Fruit fly (Drosophila melanogaster) whole organism, prepupa: ENCODE results near the gene CG11456.

Source experiments
- CG10631 ChIP-seq: fragments of 200-800 bp; sonication (Bioruptor generic); optimal IDR thresholded peaks from 2 replicates; lab custom pipeline; 2016; ENCODE audit warnings: missing biosample characterization, missing genetic modification characterization
- CG10669 ChIP-seq: fragments of 200-800 bp; sonication (Bioruptor generic); optimal IDR thresholded peaks from 3 replicates; lab custom pipeline; 2018; ENCODE audit warnings: missing biosample characterization, mild to moderate bottlenecking, missing genetic modification characterization, moderate library complexity
- CG11294 ChIP-seq: fragments of 200-800 bp; sonication (Bioruptor generic); IDR thresholded peaks from 2 replicates; pipeline ENCODE4 v1.3.6; 2022; ENCODE audit warnings: missing biosample characterization, missing genetic modification characterization
- CG11762 ChIP-seq: fragments of 200-800 bp; sonication (Bioruptor generic); optimal IDR thresholded peaks from 3 replicates; lab custom pipeline; 2016; ENCODE audit warnings: missing biosample characterization, missing genetic modification characterization; ENCODE audit not compliant: insufficient read depth
- CG15336 ChIP-seq: fragments of 200-800 bp; sonication (Bioruptor generic); IDR thresholded peaks from 2 replicates; pipeline ENCODE4 v1.3.6; 2022; ENCODE audit warnings: missing biosample characterization, missing genetic modification characterization
- CG1621 ChIP-seq: fragments of 200-800 bp; sonication (Bioruptor generic); optimal IDR thresholded peaks from 3 replicates; lab custom pipeline; 2018; ENCODE audit warnings: missing biosample characterization, mild to moderate bottlenecking, missing genetic modification characterization
- CG3032 ChIP-seq: fragments of 200-800 bp; optimal IDR thresholded peaks from 2 replicates; lab custom pipeline; 2019; ENCODE audit warnings: missing biosample characterization, mild to moderate bottlenecking, missing genetic modification characterization, moderate library complexity
- CG31627 ChIP-seq: fragments of 200-800 bp; sonication (Bioruptor generic); optimal IDR thresholded peaks from 3 replicates; lab custom pipeline; 2016; ENCODE audit warnings: missing biosample characterization, missing genetic modification characterization
- CG32006 ChIP-seq: fragments of 200-800 bp; sonication (Bioruptor generic); optimal IDR thresholded peaks from 3 replicates; lab custom pipeline; 2017; ENCODE audit warnings: missing biosample characterization, mild to moderate bottlenecking, missing genetic modification characterization
- CG34406 ChIP-seq: fragments of 200-800 bp; sonication (Bioruptor generic); optimal IDR thresholded peaks from 3 replicates; lab custom pipeline; 2016; ENCODE audit warnings: missing biosample characterization, missing genetic modification characterization
- CG3919 ChIP-seq: fragments of 200-800 bp; sonication (Bioruptor generic); optimal IDR thresholded peaks from 3 replicates; lab custom pipeline; 2016; ENCODE audit warnings: missing biosample characterization, missing genetic modification characterization
- CG4318 ChIP-seq: fragments of 200-800 bp; sonication (Bioruptor generic); optimal IDR thresholded peaks from 3 replicates; lab custom pipeline; 2017; ENCODE audit warnings: missing biosample characterization, mild to moderate bottlenecking, missing genetic modification characterization
- CG6163 ChIP-seq: fragments of 200-800 bp; sonication (Bioruptor generic); IDR thresholded peaks from 3 replicates; pipeline ENCODE4 v1.3.6; 2022; ENCODE audit warnings: missing biosample characterization, missing genetic modification characterization
- CG6276 ChIP-seq: fragments of 200-800 bp; sonication (Bioruptor generic); optimal IDR thresholded peaks from 2 replicates; lab custom pipeline; 2017; ENCODE audit warnings: missing biosample characterization, mild to moderate bottlenecking, missing genetic modification characterization
- CG6792 ChIP-seq: fragments of 200-800 bp; sonication (Bioruptor generic); optimal IDR thresholded peaks from 3 replicates; lab custom pipeline; 2016; ENCODE audit warnings: missing biosample characterization, missing genetic modification characterization
- CG6808 ChIP-seq: fragments of 200-800 bp; sonication (Bioruptor generic); optimal IDR thresholded peaks from 3 replicates; lab custom pipeline; 2017; ENCODE audit warnings: missing biosample characterization, missing genetic modification characterization, mild to moderate bottlenecking, moderate library complexity, missing genetic modification reagents
- CG8319 ChIP-seq: fragments of 200-800 bp; sonication (Bioruptor generic); optimal IDR thresholded peaks from 3 replicates; lab custom pipeline; 2016; ENCODE audit warnings: missing biosample characterization, missing genetic modification characterization
- CG9139 ChIP-seq: fragments of 200-800 bp; sonication (Bioruptor generic); optimal IDR thresholded peaks from 3 replicates; lab custom pipeline; 2017; ENCODE audit warnings: missing biosample characterization, mild to moderate bottlenecking, missing genetic modification characterization
- Eip75B ChIP-seq: fragments of 200-800 bp; sonication (Bioruptor generic); optimal IDR thresholded peaks from 3 replicates; lab custom pipeline; 2016; ENCODE audit warnings: missing biosample characterization, missing genetic modification characterization
- Eip78C ChIP-seq: fragments of 200-800 bp; sonication (Bioruptor generic); peaks from one replicate; lab custom pipeline; 2016; ENCODE audit warnings: missing biosample characterization, missing genetic modification characterization
- Eip93F ChIP-seq: fragments of 200-800 bp; sonication (Bioruptor generic); optimal IDR thresholded peaks from 2 replicates; lab custom pipeline; 2016; ENCODE audit warnings: missing biosample characterization, mild to moderate bottlenecking, missing genetic modification characterization
- Ets96B ChIP-seq: fragments of 200-800 bp; optimal IDR thresholded peaks from 2 replicates; lab custom pipeline; 2019; ENCODE audit warnings: missing biosample characterization, mild to moderate bottlenecking, missing genetic modification characterization, moderate library complexity
- Hr38 ChIP-seq: sonication (Bioruptor generic); optimal IDR thresholded peaks from 2 replicates; lab custom pipeline; 2016; ENCODE audit warnings: missing biosample characterization, missing genetic modification characterization
- Hr39 ChIP-seq: fragments of 200-800 bp; sonication (Bioruptor generic); optimal IDR thresholded peaks from 2 replicates; lab custom pipeline; 2016; ENCODE audit warnings: missing biosample characterization, missing genetic modification characterization
- Hr4 ChIP-seq: fragments of 200-800 bp; sonication (Bioruptor generic); optimal IDR thresholded peaks from 3 replicates; lab custom pipeline; 2016; ENCODE audit warnings: missing biosample characterization, missing genetic modification characterization
- OdsH ChIP-seq: fragments of 200-800 bp; sonication (Bioruptor generic); optimal IDR thresholded peaks from 3 replicates; lab custom pipeline; 2016; ENCODE audit warnings: missing biosample characterization, missing genetic modification characterization
- Smox ChIP-seq: fragments of 200-800 bp; sonication (Bioruptor generic); optimal IDR thresholded peaks from 3 replicates; lab custom pipeline; 2016; ENCODE audit warnings: missing biosample characterization, missing genetic modification characterization
- Sox14 ChIP-seq: fragments of 200-800 bp; sonication (Bioruptor generic); optimal IDR thresholded peaks from 3 replicates; lab custom pipeline; 2016; ENCODE audit warnings: missing biosample characterization, missing genetic modification characterization
- Sox15 ChIP-seq: fragments of 200-800 bp; sonication (Bioruptor generic); optimal IDR thresholded peaks from 3 replicates; lab custom pipeline; 2016; ENCODE audit warnings: missing biosample characterization, missing genetic modification characterization
- acj6 ChIP-seq: fragments of 200-800 bp; sonication (Bioruptor generic); optimal IDR thresholded peaks from 3 replicates; lab custom pipeline; 2016; ENCODE audit warnings: missing biosample characterization, missing genetic modification characterization
- cyc ChIP-seq: fragments of 200-800 bp; sonication (Bioruptor generic); optimal IDR thresholded peaks from 3 replicates; lab custom pipeline; 2016; ENCODE audit warnings: missing biosample characterization, missing genetic modification characterization
- dac ChIP-seq: fragments of 200-800 bp; sonication (Bioruptor generic); optimal IDR thresholded peaks from 2 replicates; lab custom pipeline; 2017; ENCODE audit warnings: missing biosample characterization, mild to moderate bottlenecking, missing genetic modification characterization
- dsx ChIP-seq: fragments of 200-800 bp; optimal IDR thresholded peaks from 3 replicates; lab custom pipeline; 2019; ENCODE audit warnings: missing biosample characterization, mild to moderate bottlenecking, missing genetic modification characterization, moderate library complexity; ENCODE audit not compliant: poor library complexity, severe bottlenecking
- eg ChIP-seq: fragments of 200-800 bp; sonication (Bioruptor generic); IDR thresholded peaks from 3 replicates; pipeline ENCODE4 v1.3.6; 2022; ENCODE audit warnings: missing biosample characterization, missing genetic modification characterization
- fd59A ChIP-seq: fragments of 200-800 bp; sonication (Bioruptor generic); optimal IDR thresholded peaks from 2 replicates; lab custom pipeline; 2017; ENCODE audit warnings: missing biosample characterization, mild to moderate bottlenecking, missing genetic modification characterization, missing genetic modification reagents
- fd85E ChIP-seq: fragments of 200-800 bp; sonication (Bioruptor generic); optimal IDR thresholded peaks from 3 replicates; lab custom pipeline; 2016; ENCODE audit warnings: missing biosample characterization, missing genetic modification characterization
- fkh ChIP-seq: fragments of 200-800 bp; sonication (Bioruptor generic); optimal IDR thresholded peaks from 3 replicates; lab custom pipeline; 2017; ENCODE audit warnings: missing biosample characterization, mild to moderate bottlenecking, missing genetic modification characterization, moderate library complexity
- lz ChIP-seq: fragments of 200-800 bp; sonication (Bioruptor generic); optimal IDR thresholded peaks from 3 replicates; lab custom pipeline; 2016; ENCODE audit warnings: missing biosample characterization, missing genetic modification characterization
- net ChIP-seq: fragments of 200-800 bp; sonication (Bioruptor generic); optimal IDR thresholded peaks from 3 replicates; lab custom pipeline; 2016; ENCODE audit warnings: missing biosample characterization, missing genetic modification characterization
- pdm3 ChIP-seq: fragments of 200-800 bp; sonication (Bioruptor generic); optimal IDR thresholded peaks from 3 replicates; lab custom pipeline; 2016; ENCODE audit warnings: missing biosample characterization, missing genetic modification characterization
- salr ChIP-seq, 2 experiments: fragments of 200-800 bp; sonication (Bioruptor generic); optimal IDR thresholded peaks; 3 replicates each; lab custom pipeline; 2016 to 2018; ENCODE audit warnings: missing biosample characterization in 2 of 2, missing genetic modification characterization in 2 of 2, mild to moderate bottlenecking in 1 of 2
- spab ChIP-seq: fragments of 200-800 bp; sonication (Bioruptor generic); optimal IDR thresholded peaks from 2 replicates; lab custom pipeline; 2017; ENCODE audit warnings: missing biosample characterization, mild to moderate bottlenecking, missing genetic modification characterization, missing genetic modification reagents
- ss ChIP-seq, 2 experiments: fragments of 200-800 bp; sonication (Bioruptor generic); optimal IDR thresholded peaks; 2 replicates in 1 of 2; 3 replicates in 1 of 2; lab custom pipeline; 2017 to 2018; ENCODE audit warnings: mild to moderate bottlenecking in 2 of 2, missing biosample characterization in 2 of 2, missing genetic modification characterization in 2 of 2, moderate library complexity in 1 of 2
- topi ChIP-seq: fragments of 200-800 bp; sonication (Bioruptor generic); optimal IDR thresholded peaks from 3 replicates; lab custom pipeline; 2016; ENCODE audit warnings: missing biosample characterization, missing genetic modification characterization

Gene CG11456

DNA sequence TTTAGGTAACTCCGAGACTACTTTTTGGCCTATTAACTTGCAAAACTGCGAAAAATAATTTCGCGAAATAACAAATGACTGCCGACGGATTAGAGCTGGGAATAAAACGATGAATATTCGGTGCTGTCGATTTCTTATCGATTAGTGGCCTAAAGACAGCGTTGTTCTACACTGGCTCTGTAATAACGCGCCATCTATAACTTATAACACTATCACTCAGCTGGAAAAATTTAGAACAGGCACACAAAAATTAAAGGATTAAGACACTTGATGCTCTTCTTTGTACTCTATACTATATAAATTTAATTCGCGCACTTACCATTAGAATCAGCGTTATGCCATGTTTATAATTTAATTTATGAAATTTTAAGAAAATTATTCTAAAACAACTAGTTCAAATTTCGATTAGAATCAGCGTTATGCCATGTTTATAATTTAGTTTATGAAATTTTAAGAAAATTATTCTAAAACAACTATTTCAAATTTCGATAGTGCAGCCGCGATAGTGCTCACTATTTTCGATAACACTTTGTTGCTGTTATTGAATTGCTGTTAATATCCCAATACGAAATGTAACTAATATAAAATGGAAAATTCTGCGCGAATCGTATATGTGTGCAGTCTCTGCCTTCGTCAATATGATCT lies at the start of gene CG11456, which contains the start of gene CSN3:
CG11456 (plus strand) TSS at position 523 of the 645 bp plus-strand sequence.
CSN3 (minus strand) TSS at position 112 of the 645 bp plus-strand sequence.
- TF ChIP-seq lz (GFP tag; lab: Kevin White, UChicago) (peak; percentile 44), CG10669 (GFP tag; lab: Kevin White, UChicago) (no peak), CG31627 (peak; percentile 63), spab (no peak), CG10631 (no peak), topi (GFP tag; lab: Kevin White, UChicago) (no peak), net (no peak), dac (no peak), CG6792 (GFP tag; lab: Kevin White, UChicago) (peak; percentile 2), Hr38 (GFP tag; lab: Kevin White, UChicago) (no peak), Hr39 (GFP tag; lab: Kevin White, UChicago) (no peak), CG3032 (no peak), acj6 (GFP tag; lab: Kevin White, UChicago) (no peak), OdsH (no peak), fd59A (no peak), CG15336 (GFP tag; lab: Robert Waterston, UW) (no peak), pdm3 (no peak), CG6808 (GFP tag; lab: Kevin White, UChicago) (peak; percentile 58), Ets96B (tag; lab: Kevin White, UChicago) (no peak), fd85E (no peak), Eip78C (GFP tag; lab: Kevin White, UChicago) (no peak), CG6163 (no peak), CG11294 (no peak), CG9139 (no peak), CG11762 (GFP tag; lab: Kevin White, UChicago) (no peak), eg (GFP tag; lab: Robert Waterston, UW) (no peak), dsx (no peak), CG1621 (no peak), fkh (no peak), Sox14 (GFP tag; lab: Kevin White, UChicago) (peak; percentile 37), CG34406 (GFP tag; lab: Kevin White, UChicago) (no peak), CG6276 (no peak), Eip75B (no peak), CG4318 (GFP tag; lab: Kevin White, UChicago) (no peak), Eip93F (no peak), cyc (GFP tag; lab: Kevin White, UChicago) (peak; percentile 53), ss (GFP tag; optimal IDR thresholded peaks at IDR 0.05; lab: Kevin White, UChicago) (no peak), Sox15 (GFP tag; lab: Kevin White, UChicago) (no peak), salr (GFP tag; optimal IDR thresholded peaks at IDR 0.05; lab: Kevin White, UChicago) (no peak), Smox (GFP tag; lab: Kevin White, UChicago) (peak; percentile 12), CG8319 (no peak), CG3919 (GFP tag; lab: Kevin White, UChicago) (no peak), CG32006 (GFP tag; lab: Kevin White, UChicago) (no peak), Hr4 (GFP tag; lab: Kevin White, UChicago) (no peak)
